Fruit fly (Drosophila melanogaster): Measurements from ENCODE around the gene CG7565.

Gene CG7565

DNA sequence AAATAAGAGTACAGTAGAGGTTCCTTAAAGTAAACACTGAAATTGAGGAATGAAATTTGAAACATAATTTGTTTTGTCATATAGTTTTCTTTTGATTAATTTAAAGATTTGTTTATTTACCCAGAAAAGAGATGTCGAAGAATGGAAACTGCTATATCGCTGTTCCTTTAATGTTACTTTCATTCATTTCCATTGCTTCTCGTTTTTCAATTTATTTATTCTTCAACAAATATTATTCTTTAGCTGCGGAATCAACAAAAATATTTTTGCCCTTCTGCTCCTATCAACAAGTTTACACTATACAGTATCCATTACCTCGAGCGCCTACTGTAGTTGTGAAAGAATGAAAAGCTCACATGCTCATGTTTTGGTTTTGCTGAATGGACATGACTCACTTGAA lies 15.4 kb downstream of the CG7565 start:
- no peak for TF ChIP-seq CrebA (GFP tag; optimal IDR thresholded peaks at IDR 0.05; ENCODE audit: borderline replicate concordance)
- no peak for TF ChIP-seq Hr83 (GFP tag; optimal IDR thresholded peaks at IDR 0.05; ENCODE audit: poor library complexity, severe bottlenecking)
- TF ChIP-seq CG32264 (GFP tag; optimal IDR thresholded peaks at IDR 0.05) = no peak
- TF ChIP-seq GATAd (GFP tag; optimal IDR thresholded peaks at IDR 0.05) = no peak
- TF ChIP-seq foxo (GFP tag; optimal IDR thresholded peaks at IDR 0.05) = peak in 1 of 2 experiments; percentile 26
- TF ChIP-seq fru (GFP tag; optimal IDR thresholded peaks at IDR 0.05) = peak; percentile 6
- TF ChIP-seq dsf (GFP tag; optimal IDR thresholded peaks at IDR 0.05; ENCODE audit: borderline replicate concordance) = no peak
- peak; percentile 18 for TF ChIP-seq h (GFP tag; optimal IDR thresholded peaks at IDR 0.05)
- TF ChIP-seq woc (GFP tag; optimal IDR thresholded peaks at IDR 0.05) = no peak
- TF ChIP-seq sv (GFP tag; optimal IDR thresholded peaks at IDR 0.05) = no peak
- no peak for TF ChIP-seq Rel (GFP tag; optimal IDR thresholded peaks at IDR 0.05)
- no peak for TF ChIP-seq Rel (tag; optimal IDR thresholded peaks at IDR 0.05)
- no peak for TF ChIP-seq CG9705 (GFP tag; optimal IDR thresholded peaks at IDR 0.05)
- TF ChIP-seq Mio (GFP tag; optimal IDR thresholded peaks at IDR 0.05) = no peak
- TF ChIP-seq br (GFP tag; optimal IDR thresholded peaks at IDR 0.05) = no peak
- TF ChIP-seq Dfd (GFP tag; optimal IDR thresholded peaks at IDR 0.05) = no peak
- peak; percentile 19 for TF ChIP-seq HLH106 (tag; optimal IDR thresholded peaks at IDR 0.05)

dm6 chr3L:8074944-8075343 lies 16.6 kb downstream of the CG7565 start:
- no peak for TF ChIP-seq OdsH (GFP tag; optimal IDR thresholded peaks at IDR 0.05)

- TF ChIP-seq GATAd (GFP tag; optimal IDR thresholded peaks at IDR 0.05) = no peak
- no peak for TF ChIP-seq Hnf4 (GFP tag; optimal IDR thresholded peaks at IDR 0.05)
- TF ChIP-seq Hr83 (GFP tag; optimal IDR thresholded peaks at IDR 0.05; ENCODE audit: poor library complexity, severe bottlenecking) = no peak
- TF ChIP-seq HLH106 (tag; optimal IDR thresholded peaks at IDR 0.05) = no peak
- no peak for TF ChIP-seq Dfd (GFP tag; optimal IDR thresholded peaks at IDR 0.05)
- no peak for TF ChIP-seq ey (GFP tag; optimal IDR thresholded peaks at IDR 0.05)
- no peak for TF ChIP-seq psq (GFP tag; optimal IDR thresholded peaks at IDR 0.05)
- no peak for TF ChIP-seq OdsH (GFP tag; optimal IDR thresholded peaks at IDR 0.05)
- no peak for TF ChIP-seq jim (GFP tag; optimal IDR thresholded peaks at IDR 0.05)
- TF ChIP-seq br (GFP tag; optimal IDR thresholded peaks at IDR 0.05) = no peak
- TF ChIP-seq tai (GFP tag; optimal IDR thresholded peaks at IDR 0.05) = no peak
- TF ChIP-seq dl (GFP tag; optimal IDR thresholded peaks at IDR 0.05; ENCODE audit: insufficient read depth in 1 of 2, partially characterized antibody in 2 of 2) = no peak
- no peak for TF ChIP-seq h (GFP tag; optimal IDR thresholded peaks at IDR 0.05)
- no peak for TF ChIP-seq dsf (GFP tag; optimal IDR thresholded peaks at IDR 0.05; ENCODE audit: borderline replicate concordance)
- TF ChIP-seq Vsx2 (GFP tag; optimal IDR thresholded peaks at IDR 0.05; ENCODE audit: partially characterized antibody) = no peak
- no peak for TF ChIP-seq CG32264 (GFP tag; optimal IDR thresholded peaks at IDR 0.05)
Measured at dm6 chr3L:8073872-8074271, 17.7 kb downstream of the CG7565 start.

DNA sequence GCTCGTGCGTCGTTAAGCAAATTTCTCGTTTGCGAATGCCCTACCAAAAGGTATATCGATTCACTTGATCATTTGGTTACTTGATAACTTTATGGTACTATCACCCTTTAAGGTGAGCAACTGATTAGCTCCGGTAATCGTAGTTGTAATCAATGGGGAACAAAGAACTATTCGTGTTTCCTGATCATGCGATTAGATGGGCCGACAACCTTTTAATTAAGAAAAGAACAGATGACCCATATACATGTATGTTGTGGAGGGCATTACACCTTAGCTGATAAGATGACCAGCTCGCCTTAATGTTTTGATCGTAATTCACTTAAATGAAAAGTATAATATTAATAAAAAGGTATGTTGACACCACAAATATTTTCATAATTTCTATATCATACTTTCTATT lies 18.2 kb downstream of the CG7565 start:
- no peak for TF ChIP-seq dsf (GFP tag; optimal IDR thresholded peaks at IDR 0.05; ENCODE audit: borderline replicate concordance)
- TF ChIP-seq CG9705 (GFP tag; optimal IDR thresholded peaks at IDR 0.05) = no peak
- TF ChIP-seq jim (GFP tag; optimal IDR thresholded peaks at IDR 0.05) = no peak
- no peak for TF ChIP-seq foxo (GFP tag; optimal IDR thresholded peaks at IDR 0.05)
- no peak for TF ChIP-seq CrebA (GFP tag; optimal IDR thresholded peaks at IDR 0.05; ENCODE audit: borderline replicate concordance)
- TF ChIP-seq OdsH (GFP tag; optimal IDR thresholded peaks at IDR 0.05) = no peak
- TF ChIP-seq usp (GFP tag; optimal IDR thresholded peaks at IDR 0.05) = no peak
- TF ChIP-seq sage (GFP tag; optimal IDR thresholded peaks at IDR 0.05) = no peak
- TF ChIP-seq Sp1 (GFP tag; optimal IDR thresholded peaks at IDR 0.05) = no peak
- no peak for TF ChIP-seq Hr83 (GFP tag; optimal IDR thresholded peaks at IDR 0.05; ENCODE audit: poor library complexity, severe bottlenecking)
- no peak for TF ChIP-seq HLH106 (tag; optimal IDR thresholded peaks at IDR 0.05)
- TF ChIP-seq sv (GFP tag; optimal IDR thresholded peaks at IDR 0.05) = no peak
- TF ChIP-seq Rel (GFP tag; optimal IDR thresholded peaks at IDR 0.05) = no peak
- no peak for TF ChIP-seq Rel (tag; optimal IDR thresholded peaks at IDR 0.05)
- TF ChIP-seq lola (GFP tag; optimal IDR thresholded peaks at IDR 0.05) = no peak
- no peak for TF ChIP-seq woc (GFP tag; optimal IDR thresholded peaks at IDR 0.05)
- no peak for TF ChIP-seq Hnf4 (GFP tag; optimal IDR thresholded peaks at IDR 0.05)

- TF ChIP-seq brk (GFP tag; optimal IDR thresholded peaks at IDR 0.05) (no peak), sv (GFP tag; optimal IDR thresholded peaks at IDR 0.05) (no peak), GATAd (GFP tag; optimal IDR thresholded peaks at IDR 0.05) (no peak), tai (GFP tag; optimal IDR thresholded peaks at IDR 0.05) (no peak), Rel (GFP tag; optimal IDR thresholded peaks at IDR 0.05) (no peak), Rel (tag; optimal IDR thresholded peaks at IDR 0.05) (no peak), Jra (GFP tag; optimal IDR thresholded peaks at IDR 0.05) (no peak), fru (GFP tag; optimal IDR thresholded peaks at IDR 0.05) (peak; percentile 84), Myc (optimal IDR thresholded peaks at IDR 0.05) (no peak), Sp1 (GFP tag; optimal IDR thresholded peaks at IDR 0.05) (peak; percentile 21), Abd-B (GFP tag; optimal IDR thresholded peaks at IDR 0.05) (no peak), foxo (GFP tag; optimal IDR thresholded peaks at IDR 0.05) (peak in 1 of 2 experiments; percentile 71), CG9705 (GFP tag; optimal IDR thresholded peaks at IDR 0.05) (peak; percentile 1), woc (GFP tag; optimal IDR thresholded peaks at IDR 0.05) (peak; percentile 28), ey (GFP tag; optimal IDR thresholded peaks at IDR 0.05) (peak; percentile 46), lola (GFP tag; optimal IDR thresholded peaks at IDR 0.05) (no peak), OdsH (GFP tag; optimal IDR thresholded peaks at IDR 0.05) (peak; percentile 59), psq (GFP tag; optimal IDR thresholded peaks at IDR 0.05) (peak; percentile 24), Dif (GFP tag; optimal IDR thresholded peaks at IDR 0.05; ENCODE audit: partially characterized antibody) (no peak), Dfd (GFP tag; optimal IDR thresholded peaks at IDR 0.05) (no peak), jim (GFP tag; optimal IDR thresholded peaks at IDR 0.05) (no peak), dsf (GFP tag; optimal IDR thresholded peaks at IDR 0.05; ENCODE audit: borderline replicate concordance) (no peak), Hr78 (GFP tag; optimal IDR thresholded peaks at IDR 0.05) (no peak), Hnf4 (GFP tag; optimal IDR thresholded peaks at IDR 0.05) (peak; percentile 44), sage (GFP tag; optimal IDR thresholded peaks at IDR 0.05) (peak; percentile 7), usp (GFP tag; optimal IDR thresholded peaks at IDR 0.05) (no peak), CrebA (GFP tag; optimal IDR thresholded peaks at IDR 0.05; ENCODE audit: borderline replicate concordance) (no peak), N (GFP tag; optimal IDR thresholded peaks at IDR 0.05) (no peak), h (GFP tag; optimal IDR thresholded peaks at IDR 0.05) (peak; percentile 67)
Measured at dm6 chr3L:8072720-8073119, 18.9 kb downstream of the CG7565 start.

Measured in whole organism, wandering third instar larva.